Fruit fly (Drosophila melanogaster): Measurements from ENCODE around the gene CG31659.

CG31659 gene

dm6 chr2L:1393611-1394010 is 34.0 kb upstream of the CG31659 start (continued):
- TF ChIP-seq CG2875 (GFP tag; optimal IDR thresholded peaks at IDR 0.05) (no peak), dmrt11E (tag; optimal IDR thresholded peaks at IDR 0.05) (peak; percentile 10), dysf (GFP tag; IDR thresholded peaks at IDR 0.05) (0 out of 3 replicates have a peak, but pooled peaks have one; percentile 24), klu (GFP tag; IDR thresholded peaks at IDR 0.05) (no peak), salm (tag; optimal IDR thresholded peaks at IDR 0.05) (no peak), org-1 (GFP tag; optimal IDR thresholded peaks at IDR 0.05) (no peak), Hr51 (GFP tag; optimal IDR thresholded peaks at IDR 0.05) (peak in 1 of 2 experiments; percentile 12)

- peak; percentile 26 for TF ChIP-seq gsb-n (tag; optimal IDR thresholded peaks at IDR 0.05)
- TF ChIP-seq pros (GFP tag; optimal IDR thresholded peaks at IDR 0.05), result peak; percentile 80
- TF ChIP-seq sd (tag; optimal IDR thresholded peaks at IDR 0.05), result peak; percentile 9
- TF ChIP-seq nerfin-1 (tag; optimal IDR thresholded peaks at IDR 0.05), result peak; percentile 96
- TF ChIP-seq chinmo (GFP tag; IDR thresholded peaks at IDR 0.05; ENCODE audit: partially characterized antibody), result 0 out of 4 replicates have a peak, but pooled peaks have one; percentile 30
- no peak for TF ChIP-seq CG6654 (GFP tag; optimal IDR thresholded peaks at IDR 0.05)
Observed at dm6 chr2L:1390271-1390670, 30.7 kb upstream of the CG31659 start.

- TF ChIP-seq CG9817 (tag; optimal IDR thresholded peaks at IDR 0.05) (no peak), CG17361 (GFP tag; IDR thresholded peaks at IDR 0.05) (0 out of 3 replicates have a peak, but pooled peaks have one; percentile 9), CG11504 (tag; optimal IDR thresholded peaks at IDR 0.05) (no peak), CG17568 (GFP tag; optimal IDR thresholded peaks at IDR 0.05) (no peak), nerfin-1 (tag; optimal IDR thresholded peaks at IDR 0.05) (peak; percentile 27), zf30C (GFP tag; optimal IDR thresholded peaks at IDR 0.05) (peak; percentile 33), Ets65A (GFP tag) (peak; percentile 53), Hr78 (GFP tag; optimal IDR thresholded peaks at IDR 0.05) (no peak), CG7271 (tag; optimal IDR thresholded peaks at IDR 0.05) (no peak), bsh (GFP tag; optimal IDR thresholded peaks at IDR 0.05) (peak in 1 of 2 experiments; percentile 27), tin (GFP tag; optimal IDR thresholded peaks at IDR 0.05) (no peak), Jarid2 (GFP tag; optimal IDR thresholded peaks at IDR 0.05) (no peak), Sox100B (GFP tag; optimal IDR thresholded peaks at IDR 0.05) (no peak), Drgx (GFP tag; IDR thresholded peaks at IDR 0.05) (0 out of 2 replicates have a peak, but pooled peaks have one; percentile 29), CG3847 (GFP tag; IDR thresholded peaks at IDR 0.05) (no peak)
Observed at dm6 chr2L:1387811-1388210, 28.2 kb upstream of the CG31659 start.

dm6 chr2L:1386512-1386911 is 26.9 kb upstream of the CG31659 start:
- no peak for TF ChIP-seq emc (GFP tag; optimal IDR thresholded peaks at IDR 0.05)
- TF ChIP-seq ase (GFP tag; IDR thresholded peaks at IDR 0.05), result no peak
- TF ChIP-seq ttk (GFP tag; IDR thresholded peaks at IDR 0.05), result no peak
- no peak for TF ChIP-seq BEAF-32 (GFP tag; optimal IDR thresholded peaks at IDR 0.05)
- no peak for TF ChIP-seq CG6254 (GFP tag; optimal IDR thresholded peaks at IDR 0.05)
- TF ChIP-seq Usf (GFP tag; optimal IDR thresholded peaks at IDR 0.05), result no peak
- peak; percentile 74 for TF ChIP-seq Ets65A (GFP tag)
- TF ChIP-seq tap (tag; optimal IDR thresholded peaks at IDR 0.05), result no peak
- no peak for TF ChIP-seq Doc2 (GFP tag; IDR thresholded peaks at IDR 0.05)
- TF ChIP-seq CG8281 (tag; optimal IDR thresholded peaks at IDR 0.05), result no peak
- TF ChIP-seq Ssrp (tag; optimal IDR thresholded peaks at IDR 0.05), result peak; percentile 6
- TF ChIP-seq Rx (GFP tag; IDR thresholded peaks at IDR 0.05), result no peak
- TF ChIP-seq CG12744 (GFP tag; optimal IDR thresholded peaks at IDR 0.05), result no peak
- no peak for TF ChIP-seq HLH54F (GFP tag; optimal IDR thresholded peaks at IDR 0.05)
- TF ChIP-seq fd3F (GFP tag; optimal IDR thresholded peaks at IDR 0.05), result no peak
- no peak for TF ChIP-seq CG1529 (GFP tag; optimal IDR thresholded peaks at IDR 0.05)
- peak; percentile 47; the same call in 1 of the 3 replicates for TF ChIP-seq CG17361 (GFP tag; IDR thresholded peaks at IDR 0.05)
- no peak for TF ChIP-seq CG18262 (tag; optimal IDR thresholded peaks at IDR 0.05)
- TF ChIP-seq abd-A (tag; optimal IDR thresholded peaks at IDR 0.05), result no peak
- no peak for TF ChIP-seq mld (GFP tag; IDR thresholded peaks at IDR 0.05; ENCODE audit: partially characterized antibody)
- no peak for TF ChIP-seq CG10274 (GFP tag; optimal IDR thresholded peaks at IDR 0.05)

Measured in whole organism, embryonic.